Fruit fly (Drosophila melanogaster) whole organism, prepupa: ENCODE measurements around the gene CG14383.
A peak's percentile ranks its signal among the peaks of the same experiment; 100 is the strongest.

Source experiments
- Blimp-1 ChIP-seq: fragments of 200-800 bp; sonication (Bioruptor generic); optimal IDR thresholded peaks from 3 replicates; lab custom pipeline; 2017; ENCODE audit warnings: missing biosample characterization, missing genetic modification characterization, mild to moderate bottlenecking, moderate library complexity, missing genetic modification reagents
- CG10631 ChIP-seq: fragments of 200-800 bp; sonication (Bioruptor generic); optimal IDR thresholded peaks from 2 replicates; lab custom pipeline; 2016; ENCODE audit warnings: missing biosample characterization, missing genetic modification characterization
- CG10669 ChIP-seq: fragments of 200-800 bp; sonication (Bioruptor generic); optimal IDR thresholded peaks from 3 replicates; lab custom pipeline; 2018; ENCODE audit warnings: missing biosample characterization, mild to moderate bottlenecking, missing genetic modification characterization, moderate library complexity
- CG11294 ChIP-seq: fragments of 200-800 bp; sonication (Bioruptor generic); IDR thresholded peaks from 2 replicates; pipeline ENCODE4 v1.3.6; 2022; ENCODE audit warnings: missing biosample characterization, missing genetic modification characterization
- CG11762 ChIP-seq: fragments of 200-800 bp; sonication (Bioruptor generic); optimal IDR thresholded peaks from 3 replicates; lab custom pipeline; 2016; ENCODE audit warnings: missing biosample characterization, missing genetic modification characterization; ENCODE audit not compliant: insufficient read depth
- CG11902 ChIP-seq: fragments of 200-800 bp; sonication (Bioruptor generic); optimal IDR thresholded peaks from 3 replicates; lab custom pipeline; 2016; ENCODE audit warnings: missing biosample characterization, missing genetic modification characterization
- CG15336 ChIP-seq: fragments of 200-800 bp; sonication (Bioruptor generic); IDR thresholded peaks from 2 replicates; pipeline ENCODE4 v1.3.6; 2022; ENCODE audit warnings: missing biosample characterization, missing genetic modification characterization
- CG1621 ChIP-seq: fragments of 200-800 bp; sonication (Bioruptor generic); optimal IDR thresholded peaks from 3 replicates; lab custom pipeline; 2018; ENCODE audit warnings: missing biosample characterization, mild to moderate bottlenecking, missing genetic modification characterization
- CG16779 ChIP-seq: fragments of 200-800 bp; sonication (Bioruptor generic); optimal IDR thresholded peaks from 3 replicates; lab custom pipeline; 2017; ENCODE audit warnings: missing biosample characterization, mild to moderate bottlenecking, missing genetic modification characterization
- CG3032 ChIP-seq: fragments of 200-800 bp; optimal IDR thresholded peaks from 2 replicates; lab custom pipeline; 2019; ENCODE audit warnings: missing biosample characterization, mild to moderate bottlenecking, missing genetic modification characterization, moderate library complexity
- CG31627 ChIP-seq: fragments of 200-800 bp; sonication (Bioruptor generic); optimal IDR thresholded peaks from 3 replicates; lab custom pipeline; 2016; ENCODE audit warnings: missing biosample characterization, missing genetic modification characterization
- CG32006 ChIP-seq: fragments of 200-800 bp; sonication (Bioruptor generic); optimal IDR thresholded peaks from 3 replicates; lab custom pipeline; 2017; ENCODE audit warnings: missing biosample characterization, mild to moderate bottlenecking, missing genetic modification characterization
- CG34406 ChIP-seq: fragments of 200-800 bp; sonication (Bioruptor generic); optimal IDR thresholded peaks from 3 replicates; lab custom pipeline; 2016; ENCODE audit warnings: missing biosample characterization, missing genetic modification characterization
- CG4318 ChIP-seq: fragments of 200-800 bp; sonication (Bioruptor generic); optimal IDR thresholded peaks from 3 replicates; lab custom pipeline; 2017; ENCODE audit warnings: missing biosample characterization, mild to moderate bottlenecking, missing genetic modification characterization
- CG6163 ChIP-seq: fragments of 200-800 bp; sonication (Bioruptor generic); IDR thresholded peaks from 3 replicates; pipeline ENCODE4 v1.3.6; 2022; ENCODE audit warnings: missing biosample characterization, missing genetic modification characterization
- CG6276 ChIP-seq: fragments of 200-800 bp; sonication (Bioruptor generic); optimal IDR thresholded peaks from 2 replicates; lab custom pipeline; 2017; ENCODE audit warnings: missing biosample characterization, mild to moderate bottlenecking, missing genetic modification characterization
- CG6792 ChIP-seq: fragments of 200-800 bp; sonication (Bioruptor generic); optimal IDR thresholded peaks from 3 replicates; lab custom pipeline; 2016; ENCODE audit warnings: missing biosample characterization, missing genetic modification characterization
- CG6808 ChIP-seq: fragments of 200-800 bp; sonication (Bioruptor generic); optimal IDR thresholded peaks from 3 replicates; lab custom pipeline; 2017; ENCODE audit warnings: missing biosample characterization, missing genetic modification characterization, mild to moderate bottlenecking, moderate library complexity, missing genetic modification reagents
- CG7368 ChIP-seq: fragments of 200-800 bp; sonication (Bioruptor generic); optimal IDR thresholded peaks from 3 replicates; lab custom pipeline; 2016; ENCODE audit warnings: missing biosample characterization, missing genetic modification characterization
- CG8119 ChIP-seq: fragments of 200-800 bp; sonication (Bioruptor generic); IDR thresholded peaks from 3 replicates; pipeline ENCODE4 v1.3.6; 2022; ENCODE audit warnings: missing biosample characterization, missing genetic modification characterization
- CG8319 ChIP-seq: fragments of 200-800 bp; sonication (Bioruptor generic); optimal IDR thresholded peaks from 3 replicates; lab custom pipeline; 2016; ENCODE audit warnings: missing biosample characterization, missing genetic modification characterization
- CG8632 ChIP-seq: fragments of 200-800 bp; sonication (Bioruptor generic); optimal IDR thresholded peaks from 3 replicates; lab custom pipeline; 2016; ENCODE audit warnings: missing biosample characterization, missing genetic modification characterization
- CG9139 ChIP-seq: fragments of 200-800 bp; sonication (Bioruptor generic); optimal IDR thresholded peaks from 3 replicates; lab custom pipeline; 2017; ENCODE audit warnings: missing biosample characterization, mild to moderate bottlenecking, missing genetic modification characterization
- Eip75B ChIP-seq: fragments of 200-800 bp; sonication (Bioruptor generic); optimal IDR thresholded peaks from 3 replicates; lab custom pipeline; 2016; ENCODE audit warnings: missing biosample characterization, missing genetic modification characterization
- Eip78C ChIP-seq: fragments of 200-800 bp; sonication (Bioruptor generic); peaks from one replicate; lab custom pipeline; 2016; ENCODE audit warnings: missing biosample characterization, missing genetic modification characterization
- Eip93F ChIP-seq: fragments of 200-800 bp; sonication (Bioruptor generic); optimal IDR thresholded peaks from 2 replicates; lab custom pipeline; 2016; ENCODE audit warnings: missing biosample characterization, mild to moderate bottlenecking, missing genetic modification characterization
- Ets21C ChIP-seq: fragments of 200-800 bp; sonication (Bioruptor generic); optimal IDR thresholded peaks from 3 replicates; lab custom pipeline; 2016; ENCODE audit warnings: missing biosample characterization, missing genetic modification characterization
- Gug ChIP-seq: fragments of 200-800 bp; sonication (Bioruptor generic); IDR thresholded peaks from 2 replicates; pipeline ENCODE4 v1.3.6; 2022; ENCODE audit warnings: missing biosample characterization, missing genetic modification characterization
- Hr38 ChIP-seq: sonication (Bioruptor generic); optimal IDR thresholded peaks from 2 replicates; lab custom pipeline; 2016; ENCODE audit warnings: missing biosample characterization, missing genetic modification characterization
- Hr39 ChIP-seq: fragments of 200-800 bp; sonication (Bioruptor generic); optimal IDR thresholded peaks from 2 replicates; lab custom pipeline; 2016; ENCODE audit warnings: missing biosample characterization, missing genetic modification characterization
- Hr4 ChIP-seq: fragments of 200-800 bp; sonication (Bioruptor generic); optimal IDR thresholded peaks from 3 replicates; lab custom pipeline; 2016; ENCODE audit warnings: missing biosample characterization, missing genetic modification characterization
- Lpt ChIP-seq: fragments of 200-800 bp; sonication (Bioruptor generic); optimal IDR thresholded peaks from 3 replicates; lab custom pipeline; 2016; ENCODE audit warnings: missing biosample characterization, missing genetic modification characterization
- Met ChIP-seq: fragments of 200-800 bp; sonication (Bioruptor generic); optimal IDR thresholded peaks from 3 replicates; lab custom pipeline; 2016; ENCODE audit warnings: missing biosample characterization, missing genetic modification characterization
- Smox ChIP-seq: fragments of 200-800 bp; sonication (Bioruptor generic); optimal IDR thresholded peaks from 3 replicates; lab custom pipeline; 2016; ENCODE audit warnings: missing biosample characterization, missing genetic modification characterization
- Sox14 ChIP-seq: fragments of 200-800 bp; sonication (Bioruptor generic); optimal IDR thresholded peaks from 3 replicates; lab custom pipeline; 2016; ENCODE audit warnings: missing biosample characterization, missing genetic modification characterization
- Sox15 ChIP-seq: fragments of 200-800 bp; sonication (Bioruptor generic); optimal IDR thresholded peaks from 3 replicates; lab custom pipeline; 2016; ENCODE audit warnings: missing biosample characterization, missing genetic modification characterization
- achi ChIP-seq: fragments of 200-800 bp; sonication (Bioruptor generic); optimal IDR thresholded peaks from 3 replicates; lab custom pipeline; 2016; ENCODE audit warnings: missing biosample characterization, missing genetic modification characterization
- acj6 ChIP-seq: fragments of 200-800 bp; sonication (Bioruptor generic); optimal IDR thresholded peaks from 3 replicates; lab custom pipeline; 2016; ENCODE audit warnings: missing biosample characterization, missing genetic modification characterization
- cyc ChIP-seq: fragments of 200-800 bp; sonication (Bioruptor generic); optimal IDR thresholded peaks from 3 replicates; lab custom pipeline; 2016; ENCODE audit warnings: missing biosample characterization, missing genetic modification characterization
- dac ChIP-seq: fragments of 200-800 bp; sonication (Bioruptor generic); optimal IDR thresholded peaks from 2 replicates; lab custom pipeline; 2017; ENCODE audit warnings: missing biosample characterization, mild to moderate bottlenecking, missing genetic modification characterization
- eg ChIP-seq: fragments of 200-800 bp; sonication (Bioruptor generic); IDR thresholded peaks from 3 replicates; pipeline ENCODE4 v1.3.6; 2022; ENCODE audit warnings: missing biosample characterization, missing genetic modification characterization
- esn ChIP-seq: fragments of 200-800 bp; sonication (Bioruptor generic); optimal IDR thresholded peaks from 2 replicates; lab custom pipeline; 2016; ENCODE audit warnings: missing biosample characterization, mild to moderate bottlenecking, missing genetic modification characterization, moderate library complexity
- fd59A ChIP-seq: fragments of 200-800 bp; sonication (Bioruptor generic); optimal IDR thresholded peaks from 2 replicates; lab custom pipeline; 2017; ENCODE audit warnings: missing biosample characterization, mild to moderate bottlenecking, missing genetic modification characterization, missing genetic modification reagents
- fd85E ChIP-seq: fragments of 200-800 bp; sonication (Bioruptor generic); optimal IDR thresholded peaks from 3 replicates; lab custom pipeline; 2016; ENCODE audit warnings: missing biosample characterization, missing genetic modification characterization
- fkh ChIP-seq: fragments of 200-800 bp; sonication (Bioruptor generic); optimal IDR thresholded peaks from 3 replicates; lab custom pipeline; 2017; ENCODE audit warnings: missing biosample characterization, mild to moderate bottlenecking, missing genetic modification characterization, moderate library complexity
- lz ChIP-seq: fragments of 200-800 bp; sonication (Bioruptor generic); optimal IDR thresholded peaks from 3 replicates; lab custom pipeline; 2016; ENCODE audit warnings: missing biosample characterization, missing genetic modification characterization
- net ChIP-seq: fragments of 200-800 bp; sonication (Bioruptor generic); optimal IDR thresholded peaks from 3 replicates; lab custom pipeline; 2016; ENCODE audit warnings: missing biosample characterization, missing genetic modification characterization
- salr ChIP-seq, 2 experiments: fragments of 200-800 bp; sonication (Bioruptor generic); optimal IDR thresholded peaks; 3 replicates each; lab custom pipeline; 2016 to 2018; ENCODE audit warnings: missing biosample characterization in 2 of 2, missing genetic modification characterization in 2 of 2, mild to moderate bottlenecking in 1 of 2
- spab ChIP-seq: fragments of 200-800 bp; sonication (Bioruptor generic); optimal IDR thresholded peaks from 2 replicates; lab custom pipeline; 2017; ENCODE audit warnings: missing biosample characterization, mild to moderate bottlenecking, missing genetic modification characterization, missing genetic modification reagents
- ss ChIP-seq, 2 experiments: fragments of 200-800 bp; sonication (Bioruptor generic); optimal IDR thresholded peaks; 2 replicates in 1 of 2; 3 replicates in 1 of 2; lab custom pipeline; 2017 to 2018; ENCODE audit warnings: mild to moderate bottlenecking in 2 of 2, missing biosample characterization in 2 of 2, missing genetic modification characterization in 2 of 2, moderate library complexity in 1 of 2
- topi ChIP-seq: fragments of 200-800 bp; sonication (Bioruptor generic); optimal IDR thresholded peaks from 3 replicates; lab custom pipeline; 2016; ENCODE audit warnings: missing biosample characterization, missing genetic modification characterization
- vri ChIP-seq: fragments of 200-800 bp; sonication (Bioruptor generic); optimal IDR thresholded peaks from 3 replicates; lab custom pipeline; 2016; ENCODE audit warnings: missing biosample characterization, mild to moderate bottlenecking, missing genetic modification characterization

The CG14383 gene

dm6 chr3R:13012351-13012750 lies 24.0 kb upstream of the CG14383 start:
- TF ChIP-seq net (GFP tag; lab: Kevin White, UChicago) (peak; percentile 80), CG6792 (peak; percentile 77), Sox15 (GFP tag; lab: Kevin White, UChicago) (peak; percentile 73), CG8119 (GFP tag; lab: Robert Waterston, UW) (peak; percentile 73; the same call in 2 of the 3 replicates), fd59A (peak; percentile 33), CG6276 (GFP tag; lab: Kevin White, UChicago) (peak; percentile 77), Eip78C (GFP tag; lab: Kevin White, UChicago) (peak; percentile 92), ss (GFP tag; optimal IDR thresholded peaks at IDR 0.05; lab: Kevin White, UChicago) (peak; percentile 71 to 75), CG16779 (tag; lab: Kevin White, UChicago) (peak; percentile 53), Hr4 (peak; percentile 74), Sox14 (peak; percentile 90), CG7368 (peak; percentile 74), achi (peak; percentile 62), CG11294 (GFP tag; lab: Robert Waterston, UW) (peak; percentile 51), fd85E (GFP tag; lab: Kevin White, UChicago) (no peak), CG11762 (peak; percentile 33), CG11902 (GFP tag; lab: Kevin White, UChicago) (peak; percentile 65), Lpt (peak; percentile 76), CG3032 (tag; lab: Kevin White, UChicago) (peak; percentile 49), Eip93F (GFP tag; lab: Kevin White, UChicago) (no peak), CG31627 (GFP tag; lab: Kevin White, UChicago) (peak; percentile 80), cyc (GFP tag; lab: Kevin White, UChicago) (peak; percentile 74), Gug (GFP tag; lab: Robert Waterston, UW) (peak; percentile 80), vri (GFP tag; lab: Kevin White, UChicago) (peak; percentile 86), spab (GFP tag; lab: Kevin White, UChicago) (peak; percentile 47), eg (GFP tag; lab: Robert Waterston, UW) (peak; percentile 89), CG9139 (GFP tag; lab: Kevin White, UChicago) (peak; percentile 64), fkh (peak; percentile 59), Hr39 (GFP tag; lab: Kevin White, UChicago) (peak; percentile 75), Met (GFP tag; lab: Kevin White, UChicago) (peak; percentile 71), CG34406 (peak; percentile 56), CG6163 (peak; percentile 88), Blimp-1 (GFP tag; lab: Kevin White, UChicago) (peak; percentile 57), esn (GFP tag; lab: Kevin White, UChicago) (peak; percentile 81), CG10669 (GFP tag; lab: Kevin White, UChicago) (peak; percentile 67), acj6 (GFP tag; lab: Kevin White, UChicago) (peak; percentile 73), Ets21C (GFP tag; lab: Kevin White, UChicago) (peak; percentile 67), salr (GFP tag; optimal IDR thresholded peaks at IDR 0.05; lab: Kevin White, UChicago) (peak; percentile 50 to 55), CG8632 (GFP tag; lab: Kevin White, UChicago) (peak; percentile 62), topi (GFP tag; lab: Kevin White, UChicago) (peak; percentile 66), CG15336 (no peak; the same call in 1 of the 2 replicates), CG6808 (peak; percentile 69), Eip75B (GFP tag; lab: Kevin White, UChicago) (peak; percentile 58), dac (peak; percentile 77), lz (peak; percentile 82), Smox (GFP tag; lab: Kevin White, UChicago) (peak; percentile 68), CG10631 (peak; percentile 72), Hr38 (GFP tag; lab: Kevin White, UChicago) (no peak), CG32006 (GFP tag; lab: Kevin White, UChicago) (peak; percentile 77), CG4318 (no peak), CG8319 (GFP tag; lab: Kevin White, UChicago) (peak; percentile 63), CG1621 (tag; lab: Kevin White, UChicago) (peak; percentile 63)
